Fruit fly (Drosophila melanogaster): ENCODE results near the gene mira.

Gene mira

DNA sequence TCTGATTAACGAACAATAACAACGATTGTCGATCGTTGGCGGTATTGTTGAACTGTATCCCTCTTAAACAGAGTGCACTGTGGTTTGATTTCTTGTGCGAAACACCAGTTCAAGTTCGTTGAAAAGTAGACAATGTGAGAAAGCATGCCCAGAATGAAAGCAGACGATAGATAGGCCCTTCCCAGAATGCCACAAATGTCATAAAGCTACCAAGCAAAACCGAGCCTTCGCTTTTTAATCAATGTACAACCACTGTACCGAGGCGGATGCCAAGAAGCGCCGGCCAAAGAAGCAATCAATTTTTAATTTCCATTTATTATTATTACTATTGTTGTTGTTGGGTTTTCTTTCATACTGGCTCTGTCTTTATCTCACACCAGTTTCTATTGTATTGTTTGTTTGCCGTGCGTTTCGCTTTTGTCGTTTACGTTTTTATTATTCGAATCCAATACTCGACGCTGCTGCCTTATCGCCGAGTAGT, 26.0 kb downstream of the mira start (continued):
- TF ChIP-seq kni (GFP tag; optimal IDR thresholded peaks at IDR 0.05) (no peak), nom (GFP tag; optimal IDR thresholded peaks at IDR 0.05) (peak; percentile 10), Myb (GFP tag; optimal IDR thresholded peaks at IDR 0.05) (peak; percentile 65), sug (tag; optimal IDR thresholded peaks at IDR 0.05) (peak; percentile 80), abd-A (tag; optimal IDR thresholded peaks at IDR 0.05) (no peak), fu2 (GFP tag; optimal IDR thresholded peaks at IDR 0.05) (peak; percentile 64), Sin3A (optimal IDR thresholded peaks at IDR 0.05) (no peak), Hr3 (GFP tag; optimal IDR thresholded peaks at IDR 0.05) (peak; percentile 82), CG6765 (GFP tag; optimal IDR thresholded peaks at IDR 0.05) (no peak), CG7963 (GFP tag; IDR thresholded peaks at IDR 0.05; ENCODE audit: partially characterized antibody) (no peak), gem (tag; optimal IDR thresholded peaks at IDR 0.05) (peak; percentile 89), trem (tag; optimal IDR thresholded peaks at IDR 0.05) (peak; percentile 35), rib (GFP tag; IDR thresholded peaks at IDR 0.05) (peak; percentile 68), Xrp1 (GFP tag; IDR thresholded peaks at IDR 0.05) (peak; percentile 86), dimm (GFP tag; IDR thresholded peaks at IDR 0.05) (0 out of 2 replicates have a peak, but pooled peaks have one; percentile 46), CG3407 (GFP tag; optimal IDR thresholded peaks at IDR 0.05) (peak; percentile 63), zfh1 (GFP tag; IDR thresholded peaks at IDR 0.05) (peak; percentile 87), Lpt (GFP tag; optimal IDR thresholded peaks at IDR 0.05) (no peak), ind (GFP tag; optimal IDR thresholded peaks at IDR 0.05) (peak; percentile 88), Deaf1 (tag; optimal IDR thresholded peaks at IDR 0.05) (peak; percentile 47), CG9817 (tag; optimal IDR thresholded peaks at IDR 0.05) (peak; percentile 65), TFAM (GFP tag; optimal IDR thresholded peaks at IDR 0.05) (no peak), Mrtf (GFP tag; IDR thresholded peaks at IDR 0.05) (peak; percentile 82), eve (GFP tag; optimal IDR thresholded peaks at IDR 0.05) (no peak), CG13894 (tag; optimal IDR thresholded peaks at IDR 0.05) (peak; percentile 41), chm (GFP tag; IDR thresholded peaks at IDR 0.05) (peak; percentile 87), sima (GFP tag; optimal IDR thresholded peaks at IDR 0.05) (no peak), ap (GFP tag; IDR thresholded peaks at IDR 0.05) (peak; percentile 67; the same call in 1 of the 2 replicates), CG12769 (tag; optimal IDR thresholded peaks at IDR 0.05) (peak; percentile 87), Sry-δ (GFP tag; optimal IDR thresholded peaks at IDR 0.05) (peak; percentile 29), corto (GFP tag; optimal IDR thresholded peaks at IDR 0.05) (peak; percentile 26), Dip2 (GFP tag; IDR thresholded peaks at IDR 0.05) (0 out of 2 replicates have a peak, but pooled peaks have one; percentile 36), slbo (GFP tag; IDR thresholded peaks at IDR 0.05) (peak; percentile 93), Mes4 (GFP tag; optimal IDR thresholded peaks at IDR 0.05) (peak; percentile 42), CG10267 (tag; optimal IDR thresholded peaks at IDR 0.05) (peak; percentile 52), dmrt11E (tag; optimal IDR thresholded peaks at IDR 0.05) (peak; percentile 55), nerfin-1 (tag; optimal IDR thresholded peaks at IDR 0.05) (no peak), CG1832 (GFP tag; optimal IDR thresholded peaks at IDR 0.05) (no peak), ken (GFP tag; IDR thresholded peaks at IDR 0.05) (peak; percentile 87), repo (GFP tag; optimal IDR thresholded peaks at IDR 0.05) (peak; percentile 67), pzg (GFP tag; optimal IDR thresholded peaks at IDR 0.05) (no peak), tio (GFP tag; optimal IDR thresholded peaks at IDR 0.05) (peak; percentile 73), Rx (GFP tag; IDR thresholded peaks at IDR 0.05) (peak; percentile 81), ttk (GFP tag; IDR thresholded peaks at IDR 0.05) (peak; percentile 82), gcm2 (GFP tag; optimal IDR thresholded peaks at IDR 0.05) (peak; percentile 56), gce (GFP tag; IDR thresholded peaks at IDR 0.05) (peak; percentile 88; the same call in 2 of the 3 replicates), twi (tag; optimal IDR thresholded peaks at IDR 0.05) (no peak), CG6791 (GFP tag; IDR thresholded peaks at IDR 0.05; ENCODE audit: partially characterized antibody) (no peak), caup (GFP tag; optimal IDR thresholded peaks at IDR 0.05; ENCODE audit: severe bottlenecking) (peak; percentile 74), CG33213 (GFP tag; optimal IDR thresholded peaks at IDR 0.05) (peak; percentile 66), aop (GFP tag; IDR thresholded peaks at IDR 0.05) (no peak)
